Fruit fly (Drosophila melanogaster): ENCODE data around the gene chinmo.

Gene chinmo

DNA sequence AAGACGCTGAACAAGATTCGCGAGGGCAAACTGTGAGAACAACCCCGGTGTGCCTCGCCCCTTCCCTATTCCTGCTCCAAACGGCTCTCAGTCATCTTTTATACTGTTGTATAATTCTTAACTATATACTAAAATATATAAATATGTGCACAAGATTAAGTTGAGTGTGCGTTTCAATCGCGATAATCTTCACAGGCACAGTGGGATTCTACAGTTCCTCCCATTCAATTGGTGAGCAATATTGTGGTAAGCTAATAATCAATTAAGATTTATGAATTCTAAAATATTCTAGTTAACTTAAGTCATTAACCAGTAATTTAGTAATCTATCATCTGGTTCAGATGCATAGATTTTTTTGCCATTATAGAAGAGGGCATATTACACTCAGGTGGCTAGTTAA lies 79.9 kb downstream of the chinmo start:
- no peak for TF ChIP-seq rgr (GFP tag; optimal IDR thresholded peaks at IDR 0.05)
- TF ChIP-seq h (GFP tag; optimal IDR thresholded peaks at IDR 0.05), result no peak
- TF ChIP-seq Sp1 (GFP tag; optimal IDR thresholded peaks at IDR 0.05), result peak; percentile 5

DNA sequence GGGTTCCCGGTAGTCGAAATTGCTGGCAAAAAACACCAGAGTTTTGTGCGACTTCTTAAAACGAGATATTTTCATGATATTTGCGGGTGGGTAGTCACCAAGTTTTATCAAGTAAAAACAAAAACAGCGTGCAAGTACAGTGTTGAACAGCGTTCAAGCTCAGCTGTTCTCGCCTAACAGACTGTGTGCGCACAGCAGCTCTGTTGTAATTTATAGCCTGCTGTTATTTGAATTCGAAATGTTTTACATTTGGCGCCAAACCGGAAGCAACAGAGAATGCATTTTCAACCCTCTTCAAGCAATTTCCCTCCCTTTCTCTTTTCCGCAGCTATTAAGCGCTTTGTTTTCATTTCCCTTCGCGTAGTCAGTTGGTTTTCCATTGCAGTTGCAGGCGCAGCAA lies 81.1 kb downstream of the chinmo start, which contains the start of the genes CG17652 and CG17646:
CG17652 (minus strand) TSS at position 168 of the 400 bp plus-strand sequence.
CG17646 (plus strand) TSS at position 336 of the 400 bp plus-strand sequence.
- TF ChIP-seq Mio (GFP tag; optimal IDR thresholded peaks at IDR 0.05) (no peak), Rel (GFP tag; optimal IDR thresholded peaks at IDR 0.05) (no peak), Rel (tag; optimal IDR thresholded peaks at IDR 0.05) (peak; percentile 65), OdsH (GFP tag; optimal IDR thresholded peaks at IDR 0.05) (peak; percentile 10), Hnf4 (GFP tag; optimal IDR thresholded peaks at IDR 0.05) (peak; percentile 28)

DNA sequence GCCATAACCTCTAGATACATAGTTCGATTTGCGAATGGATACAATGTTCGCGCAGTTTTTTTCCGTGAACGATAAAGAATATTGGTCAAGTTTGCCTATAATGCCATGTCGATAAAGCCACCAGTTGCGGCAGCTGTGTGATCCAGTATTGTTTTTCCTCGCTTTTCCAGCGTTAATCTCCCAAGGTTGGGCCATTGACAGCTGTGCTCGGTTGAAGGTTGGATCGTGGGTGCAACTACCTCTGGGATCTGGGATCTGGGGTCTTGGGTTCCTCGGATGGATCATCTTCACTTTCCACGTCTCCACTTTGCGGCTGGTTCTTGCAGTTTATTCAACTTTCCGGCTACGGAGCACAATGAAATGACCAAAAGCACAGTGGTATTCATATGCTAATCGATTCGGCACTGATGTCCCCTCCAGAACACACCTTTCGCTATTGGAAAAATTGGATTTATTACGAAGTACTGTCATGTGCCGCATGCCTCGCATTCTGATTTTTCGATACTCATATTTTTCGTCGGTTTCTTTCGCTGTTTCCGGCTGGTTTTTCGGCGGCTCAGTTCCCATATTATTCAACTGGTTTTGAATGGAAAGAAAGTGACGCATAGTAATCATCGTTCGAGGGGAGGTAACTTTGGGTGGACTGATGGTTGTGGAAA lies 82.2 kb downstream of the chinmo start:
- TF ChIP-seq HLH106 (tag; optimal IDR thresholded peaks at IDR 0.05) (no peak), usp (GFP tag; optimal IDR thresholded peaks at IDR 0.05) (no peak), dmrt93B (GFP tag; optimal IDR thresholded peaks at IDR 0.05) (no peak), Dfd (GFP tag; optimal IDR thresholded peaks at IDR 0.05) (no peak), Dif (GFP tag; optimal IDR thresholded peaks at IDR 0.05; ENCODE audit: partially characterized antibody) (no peak), rgr (GFP tag; optimal IDR thresholded peaks at IDR 0.05) (no peak), sage (GFP tag; optimal IDR thresholded peaks at IDR 0.05) (no peak), pan (optimal IDR thresholded peaks at IDR 0.05) (no peak), Rel (GFP tag; optimal IDR thresholded peaks at IDR 0.05) (no peak), Rel (tag; optimal IDR thresholded peaks at IDR 0.05) (no peak), dl (GFP tag; optimal IDR thresholded peaks at IDR 0.05; ENCODE audit: insufficient read depth in 1 of 2, partially characterized antibody in 2 of 2) (no peak), Myc (optimal IDR thresholded peaks at IDR 0.05) (no peak), tai (GFP tag; optimal IDR thresholded peaks at IDR 0.05) (no peak), OdsH (GFP tag; optimal IDR thresholded peaks at IDR 0.05) (no peak), GATAd (GFP tag; optimal IDR thresholded peaks at IDR 0.05) (no peak), Mio (GFP tag; optimal IDR thresholded peaks at IDR 0.05) (no peak), Vsx2 (GFP tag; optimal IDR thresholded peaks at IDR 0.05; ENCODE audit: partially characterized antibody) (no peak), jim (GFP tag; optimal IDR thresholded peaks at IDR 0.05) (no peak)

DNA sequence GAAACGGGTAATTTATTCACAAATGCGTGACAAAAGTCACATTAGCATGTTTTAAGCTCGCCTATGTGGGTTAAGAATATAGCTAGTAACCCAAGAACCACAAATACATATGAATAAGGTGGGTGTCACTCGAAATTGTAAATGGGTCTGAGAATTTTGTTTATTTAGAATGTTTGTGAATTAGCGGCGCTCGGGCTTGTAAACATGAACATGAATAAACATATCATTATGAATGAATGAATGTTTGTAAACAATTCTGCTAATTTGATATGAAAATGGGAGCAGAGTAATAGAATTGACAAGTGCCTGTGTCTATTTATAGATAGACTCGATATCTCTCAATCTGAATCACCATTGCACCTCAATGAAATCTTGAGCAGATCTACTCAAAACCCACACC lies 84.1 kb downstream of the chinmo start:
- no peak for TF ChIP-seq Dfd (GFP tag; optimal IDR thresholded peaks at IDR 0.05)
- no peak for TF ChIP-seq N (GFP tag; optimal IDR thresholded peaks at IDR 0.05)
- no peak for TF ChIP-seq Hr78 (GFP tag; optimal IDR thresholded peaks at IDR 0.05)
- no peak for TF ChIP-seq dsf (GFP tag; optimal IDR thresholded peaks at IDR 0.05; ENCODE audit: borderline replicate concordance)
- TF ChIP-seq OdsH (GFP tag; optimal IDR thresholded peaks at IDR 0.05), result no peak
- TF ChIP-seq brk (GFP tag; optimal IDR thresholded peaks at IDR 0.05), result no peak
- no peak for TF ChIP-seq sage (GFP tag; optimal IDR thresholded peaks at IDR 0.05)
- no peak for TF ChIP-seq HLH106 (tag; optimal IDR thresholded peaks at IDR 0.05)
- no peak for TF ChIP-seq tai (GFP tag; optimal IDR thresholded peaks at IDR 0.05)
- no peak for TF ChIP-seq CG32264 (GFP tag; optimal IDR thresholded peaks at IDR 0.05)
- TF ChIP-seq woc (GFP tag; optimal IDR thresholded peaks at IDR 0.05), result no peak
- TF ChIP-seq Abd-B (GFP tag; optimal IDR thresholded peaks at IDR 0.05), result no peak

DNA sequence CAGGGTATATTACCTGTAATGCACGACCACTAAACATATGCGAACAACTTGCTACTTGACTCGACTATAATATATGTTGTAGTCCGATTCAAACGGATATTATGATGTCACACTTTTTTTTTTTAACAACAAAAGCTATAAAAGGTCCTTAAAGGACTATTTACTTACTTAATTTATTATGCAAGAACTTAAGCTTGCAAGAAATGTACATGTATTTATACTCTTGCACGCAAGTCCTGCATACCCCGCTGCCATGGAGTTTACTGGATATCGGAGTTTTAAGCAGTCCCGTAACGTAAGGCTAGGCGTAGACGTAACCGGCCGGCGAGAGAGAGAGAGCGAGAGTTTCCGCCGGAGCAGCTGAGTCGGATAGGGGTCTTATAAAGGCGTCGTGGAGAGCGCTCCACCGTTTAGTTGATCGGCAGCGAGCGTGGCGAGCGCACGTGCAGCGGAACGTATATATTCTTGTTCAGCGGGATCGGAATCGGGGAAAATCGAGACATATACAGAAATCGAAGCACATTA lies 86.1 kb downstream of the chinmo start:
- TF ChIP-seq sage (GFP tag; optimal IDR thresholded peaks at IDR 0.05) (no peak), sv (GFP tag; optimal IDR thresholded peaks at IDR 0.05) (peak; percentile 92), jim (GFP tag; optimal IDR thresholded peaks at IDR 0.05) (no peak), foxo (GFP tag; optimal IDR thresholded peaks at IDR 0.05) (peak in 1 of 2 experiments; percentile 68), Vsx2 (GFP tag; optimal IDR thresholded peaks at IDR 0.05; ENCODE audit: partially characterized antibody) (no peak), Mio (GFP tag; optimal IDR thresholded peaks at IDR 0.05) (no peak), br (GFP tag; optimal IDR thresholded peaks at IDR 0.05) (peak; percentile 48), Rel (GFP tag; optimal IDR thresholded peaks at IDR 0.05) (no peak), Rel (tag; optimal IDR thresholded peaks at IDR 0.05) (no peak), OdsH (GFP tag; optimal IDR thresholded peaks at IDR 0.05) (peak; percentile 64), tai (GFP tag; optimal IDR thresholded peaks at IDR 0.05) (no peak), dsf (GFP tag; optimal IDR thresholded peaks at IDR 0.05; ENCODE audit: borderline replicate concordance) (no peak), fru (GFP tag; optimal IDR thresholded peaks at IDR 0.05) (peak; percentile 78), Hr78 (GFP tag; optimal IDR thresholded peaks at IDR 0.05) (no peak), N (GFP tag; optimal IDR thresholded peaks at IDR 0.05) (no peak), woc (GFP tag; optimal IDR thresholded peaks at IDR 0.05) (no peak), h (GFP tag; optimal IDR thresholded peaks at IDR 0.05) (peak; percentile 69), GATAd (GFP tag; optimal IDR thresholded peaks at IDR 0.05) (no peak), usp (GFP tag; optimal IDR thresholded peaks at IDR 0.05) (no peak), Hnf4 (GFP tag; optimal IDR thresholded peaks at IDR 0.05) (peak; percentile 31), CG32264 (GFP tag; optimal IDR thresholded peaks at IDR 0.05) (no peak), Dfd (GFP tag; optimal IDR thresholded peaks at IDR 0.05) (no peak), Myc (optimal IDR thresholded peaks at IDR 0.05) (no peak), Sp1 (GFP tag; optimal IDR thresholded peaks at IDR 0.05) (no peak), CG9705 (GFP tag; optimal IDR thresholded peaks at IDR 0.05) (no peak), brk (GFP tag; optimal IDR thresholded peaks at IDR 0.05) (no peak), CrebA (GFP tag; optimal IDR thresholded peaks at IDR 0.05; ENCODE audit: borderline replicate concordance) (no peak), psq (GFP tag; optimal IDR thresholded peaks at IDR 0.05) (peak; percentile 42), Hr83 (GFP tag; optimal IDR thresholded peaks at IDR 0.05; ENCODE audit: poor library complexity, severe bottlenecking) (no peak), HLH106 (tag; optimal IDR thresholded peaks at IDR 0.05) (peak; percentile 16), lola (GFP tag; optimal IDR thresholded peaks at IDR 0.05) (no peak), rgr (GFP tag; optimal IDR thresholded peaks at IDR 0.05) (peak; percentile 46)
